Fruit fly (Drosophila melanogaster) whole organism, embryonic: ENCODE data around the gene CG7320.
A peak's percentile ranks its signal among the peaks of the same experiment; 100 is the strongest.

Experiments
- Atf6 ChIP-seq: fragments of 200-800 bp; sonication (Bioruptor generic); IDR thresholded peaks from 2 replicates; pipeline ENCODE4 v1.3.6; 2022; ENCODE audit warnings: missing biosample characterization, missing genetic modification characterization
- Bteb2 ChIP-seq: fragments of 200-800 bp; sonication (Bioruptor generic); optimal IDR thresholded peaks from 2 replicates; lab custom pipeline; 2016; ENCODE audit warnings: missing biosample characterization, missing genetic modification characterization
- CG10209 ChIP-seq: fragments of 200-800 bp; sonication (Bioruptor generic); optimal IDR thresholded peaks from 3 replicates; lab custom pipeline; 2017; ENCODE audit warnings: missing biosample characterization, mild to moderate bottlenecking, missing genetic modification characterization, missing genetic modification reagents
- CG10979 ChIP-seq: fragments of 200-800 bp; sonication (Bioruptor generic); optimal IDR thresholded peaks from 2 replicates; lab custom pipeline; 2018; ENCODE audit warnings: missing biosample characterization, mild to moderate bottlenecking, missing genetic modification characterization, moderate library complexity
- CG11696 ChIP-seq: fragments of 200-800 bp; sonication (Bioruptor generic); IDR thresholded peaks from 2 replicates; pipeline ENCODE4 v1.3.6; 2022; ENCODE audit warnings: missing biosample characterization, missing genetic modification characterization
- CG12219 ChIP-seq: fragments of 200-800 bp; sonication (Bioruptor generic); optimal IDR thresholded peaks from 3 replicates; lab custom pipeline; 2018; ENCODE audit warnings: missing biosample characterization, mild to moderate bottlenecking, missing genetic modification characterization
- CG13296 ChIP-seq: fragments of 200-800 bp; sonication (Bioruptor generic); optimal IDR thresholded peaks from 3 replicates; lab custom pipeline; 2018; ENCODE audit warnings: missing biosample characterization, mild to moderate bottlenecking, missing genetic modification characterization
- CG17328 ChIP-seq: fragments of 200-800 bp; sonication (Bioruptor generic); IDR thresholded peaks from 2 replicates; pipeline ENCODE4 v1.3.6; 2022; ENCODE audit warnings: missing biosample characterization, missing genetic modification characterization
- CG2199 ChIP-seq: fragments of 200-800 bp; sonication (Bioruptor generic); IDR thresholded peaks from 3 replicates; pipeline ENCODE4 v1.3.6; 2022; ENCODE audit warnings: missing biosample characterization, missing genetic modification characterization
- CG2712 ChIP-seq: fragments of 200-800 bp; optimal IDR thresholded peaks from 3 replicates; lab custom pipeline; 2019; ENCODE audit warnings: missing biosample characterization, mild to moderate bottlenecking, missing genetic modification characterization, moderate library complexity
- CG3163 ChIP-seq: fragments of 200-800 bp; sonication (Bioruptor generic); optimal IDR thresholded peaks from 3 replicates; lab custom pipeline; 2016; ENCODE audit warnings: missing biosample characterization, missing genetic modification characterization
- CG32532 ChIP-seq: fragments of 200-800 bp; sonication (Bioruptor generic); IDR thresholded peaks from 2 replicates; pipeline ENCODE4 v1.3.6; 2022; ENCODE audit warnings: missing biosample characterization, missing genetic modification characterization
- CG32772 ChIP-seq: fragments of 200-800 bp; sonication (Bioruptor generic); IDR thresholded peaks from 2 replicates; pipeline ENCODE4 v1.3.6; 2022; ENCODE audit warnings: missing biosample characterization, missing genetic modification characterization
- CG6765 ChIP-seq: fragments of 200-800 bp; sonication (Bioruptor generic); optimal IDR thresholded peaks from 3 replicates; lab custom pipeline; 2017; ENCODE audit warnings: missing biosample characterization, mild to moderate bottlenecking, missing genetic modification characterization
- CG6854 ChIP-seq: fragments of 200-800 bp; sonication (Bioruptor generic); optimal IDR thresholded peaks from 3 replicates; lab custom pipeline; 2017; ENCODE audit warnings: missing biosample characterization, mild to moderate bottlenecking, missing genetic modification characterization
- CG9727 ChIP-seq: fragments of 200-800 bp; sonication (Bioruptor generic); optimal IDR thresholded peaks from 3 replicates; lab custom pipeline; 2017; ENCODE audit warnings: missing biosample characterization, mild to moderate bottlenecking, missing genetic modification characterization
- CG9817 ChIP-seq: fragments of 200-800 bp; sonication (Bioruptor generic); optimal IDR thresholded peaks from 2 replicates; lab custom pipeline; 2018; ENCODE audit warnings: missing biosample characterization, mild to moderate bottlenecking, missing genetic modification characterization, moderate library complexity
- CG9876 ChIP-seq: fragments of 200-800 bp; sonication (Bioruptor generic); optimal IDR thresholded peaks from 2 replicates; lab custom pipeline; 2016; ENCODE audit warnings: missing biosample characterization, missing genetic modification characterization
- Camta ChIP-seq: fragments of 200-800 bp; sonication (Bioruptor generic); optimal IDR thresholded peaks from 2 replicates; lab custom pipeline; 2016; ENCODE audit warnings: missing biosample characterization, missing genetic modification characterization
- CrebB ChIP-seq: fragments of 200-800 bp; sonication (Bioruptor generic); optimal IDR thresholded peaks from 3 replicates; lab custom pipeline; 2018; ENCODE audit warnings: missing biosample characterization, mild to moderate bottlenecking, missing genetic modification characterization
- D19A ChIP-seq: fragments of 200-800 bp; optimal IDR thresholded peaks from 3 replicates; lab custom pipeline; 2019; ENCODE audit warnings: missing biosample characterization, mild to moderate bottlenecking, missing genetic modification characterization, moderate library complexity
- Dp ChIP-seq: fragments of 200-800 bp; sonication (Bioruptor generic); optimal IDR thresholded peaks from 2 replicates; lab custom pipeline; 2018; ENCODE audit warnings: missing biosample characterization, mild to moderate bottlenecking, missing genetic modification characterization, moderate library complexity
- Drgx ChIP-seq: fragments of 200-800 bp; sonication (Bioruptor generic); IDR thresholded peaks from 2 replicates; pipeline ENCODE4 v1.3.6; 2022; ENCODE audit warnings: missing biosample characterization, missing genetic modification characterization
- Hand ChIP-seq: fragments of 200-800 bp; sonication (Bioruptor generic); optimal IDR thresholded peaks from 2 replicates; lab custom pipeline; 2017; ENCODE audit warnings: mild to moderate bottlenecking, missing biosample characterization, missing genetic modification reagents, missing genetic modification characterization
- HmgD ChIP-seq: fragments of 200-800 bp; sonication (Bioruptor generic); optimal IDR thresholded peaks from 3 replicates; lab custom pipeline; 2016; ENCODE audit warnings: missing biosample characterization, missing genetic modification characterization
- Lhr ChIP-seq: fragments of 200-800 bp; sonication (Bioruptor generic); optimal IDR thresholded peaks from 3 replicates; lab custom pipeline; 2017; ENCODE audit warnings: mild to moderate bottlenecking, missing biosample characterization, missing genetic modification reagents, missing genetic modification characterization
- Lim3 ChIP-seq: fragments of 200-800 bp; sonication (Bioruptor generic); IDR thresholded peaks from 2 replicates; pipeline ENCODE4 v1.3.6; 2022; ENCODE audit warnings: missing biosample characterization, missing genetic modification characterization
- Ravus ChIP-seq: fragments of 200-800 bp; sonication (Bioruptor generic); IDR thresholded peaks from 2 replicates; pipeline ENCODE4 v1.3.6; 2022; ENCODE audit warnings: missing biosample characterization, missing genetic modification characterization
- Sry-β ChIP-seq: fragments of 200-800 bp; sonication (Bioruptor generic); optimal IDR thresholded peaks from 2 replicates; lab custom pipeline; 2018; ENCODE audit warnings: missing biosample characterization, mild to moderate bottlenecking, missing genetic modification characterization, moderate library complexity
- ara ChIP-seq: fragments of 200-800 bp; sonication (Bioruptor generic); IDR thresholded peaks from 2 replicates; pipeline ENCODE4 v1.3.6; 2022; ENCODE audit warnings: missing biosample characterization, missing genetic modification characterization
- bsh ChIP-seq, 2 experiments: fragments of 200-800 bp; sonication (Bioruptor generic); optimal IDR thresholded peaks; 2 replicates each; lab custom pipeline; 2017 to 2018; ENCODE audit warnings: mild to moderate bottlenecking in 2 of 2, missing biosample characterization in 2 of 2, missing genetic modification characterization in 2 of 2, moderate library complexity in 1 of 2
- cas ChIP-seq: fragments of 200-800 bp; sonication (Bioruptor generic); IDR thresholded peaks from 2 replicates; pipeline ENCODE4 v1.3.6; 2022; ENCODE audit warnings: missing biosample characterization, missing genetic modification characterization
- chn ChIP-seq: fragments of 200-800 bp; sonication (Bioruptor generic); optimal IDR thresholded peaks from 2 replicates; lab custom pipeline; 2016; ENCODE audit warnings: missing biosample characterization, missing genetic modification characterization
- disco-r ChIP-seq: fragments of 200-800 bp; sonication (Bioruptor generic); optimal IDR thresholded peaks from 2 replicates; lab custom pipeline; 2016; ENCODE audit warnings: missing biosample characterization, missing genetic modification characterization
- dmrt11E ChIP-seq: fragments of 200-800 bp; sonication (Bioruptor generic); optimal IDR thresholded peaks from 3 replicates; lab custom pipeline; 2018; ENCODE audit warnings: missing biosample characterization, mild to moderate bottlenecking, missing genetic modification characterization, moderate library complexity
- dmrt99B ChIP-seq: fragments of 200-800 bp; sonication (Bioruptor generic); optimal IDR thresholded peaks from 2 replicates; lab custom pipeline; 2018; ENCODE audit warnings: missing biosample characterization, mild to moderate bottlenecking, missing genetic modification characterization, moderate library complexity
- grau ChIP-seq: fragments of 200-800 bp; optimal IDR thresholded peaks from 3 replicates; lab custom pipeline; 2019; ENCODE audit warnings: missing biosample characterization, mild to moderate bottlenecking, missing genetic modification characterization, moderate library complexity
- inv ChIP-seq: fragments of 200-800 bp; sonication (Bioruptor generic); IDR thresholded peaks from 2 replicates; pipeline ENCODE4 v1.3.6; 2022; ENCODE audit warnings: missing biosample characterization, missing genetic modification characterization; ENCODE audit not compliant: partially characterized antibody
- jigr1 ChIP-seq: fragments of 200-800 bp; sonication (Bioruptor generic); IDR thresholded peaks from 3 replicates; pipeline ENCODE4 v1.3.6; 2022; ENCODE audit warnings: missing biosample characterization, missing genetic modification characterization
- kay ChIP-seq: fragments of 200-800 bp; sonication (Bioruptor generic); optimal IDR thresholded peaks from 2 replicates; lab custom pipeline; 2016; ENCODE audit warnings: missing biosample characterization, missing genetic modification characterization
- nom ChIP-seq: fragments of 200-800 bp; sonication (Bioruptor generic); optimal IDR thresholded peaks from 2 replicates; lab custom pipeline; 2017; ENCODE audit warnings: missing biosample characterization, missing genetic modification characterization, mild to moderate bottlenecking, moderate library complexity, missing genetic modification reagents
- oc ChIP-seq: fragments of 200-800 bp; sonication (Bioruptor generic); optimal IDR thresholded peaks from 2 replicates; lab custom pipeline; 2018; ENCODE audit warnings: missing biosample characterization, mild to moderate bottlenecking, missing genetic modification characterization, moderate library complexity
- pros ChIP-seq: fragments of 200-800 bp; sonication (Bioruptor generic); optimal IDR thresholded peaks from 3 replicates; lab custom pipeline; 2019; ENCODE audit warnings: missing biosample characterization, mild to moderate bottlenecking, missing genetic modification characterization, moderate library complexity
- row ChIP-seq: fragments of 200-800 bp; sonication (Bioruptor generic); IDR thresholded peaks from 3 replicates; pipeline ENCODE4 v1.3.6; 2022; ENCODE audit warnings: missing biosample characterization, missing genetic modification characterization
- sob ChIP-seq: fragments of 200-800 bp; sonication (Bioruptor generic); IDR thresholded peaks from 2 replicates; pipeline ENCODE4 v1.3.6; 2022; ENCODE audit warnings: missing biosample characterization, missing genetic modification characterization
- tap ChIP-seq: fragments of 200-800 bp; optimal IDR thresholded peaks from 3 replicates; lab custom pipeline; 2019; ENCODE audit warnings: missing biosample characterization, mild to moderate bottlenecking, missing genetic modification characterization, moderate library complexity
- trh ChIP-seq: fragments of 200-800 bp; sonication (Bioruptor generic); optimal IDR thresholded peaks from 2 replicates; lab custom pipeline; 2016; ENCODE audit warnings: missing biosample characterization, missing genetic modification characterization
- tx ChIP-seq: fragments of 200-800 bp; sonication (Bioruptor generic); optimal IDR thresholded peaks from 2 replicates; lab custom pipeline; 2016; ENCODE audit warnings: missing biosample characterization, missing genetic modification characterization
- unc-4 ChIP-seq: fragments of 200-800 bp; sonication (Bioruptor generic); IDR thresholded peaks from 2 replicates; pipeline ENCODE4 v1.3.6; 2022; ENCODE audit warnings: missing biosample characterization, missing genetic modification characterization; ENCODE audit not compliant: partially characterized antibody
- usp ChIP-seq: fragments of >200 bp; optimal IDR thresholded peaks from 2 replicates; lab custom pipeline; 2017; ENCODE audit warnings: missing biosample characterization, missing genetic modification characterization
- yki ChIP-seq: fragments of >200 bp; optimal IDR thresholded peaks from 3 replicates; lab custom pipeline; 2018

The CG7320 gene

DNA sequence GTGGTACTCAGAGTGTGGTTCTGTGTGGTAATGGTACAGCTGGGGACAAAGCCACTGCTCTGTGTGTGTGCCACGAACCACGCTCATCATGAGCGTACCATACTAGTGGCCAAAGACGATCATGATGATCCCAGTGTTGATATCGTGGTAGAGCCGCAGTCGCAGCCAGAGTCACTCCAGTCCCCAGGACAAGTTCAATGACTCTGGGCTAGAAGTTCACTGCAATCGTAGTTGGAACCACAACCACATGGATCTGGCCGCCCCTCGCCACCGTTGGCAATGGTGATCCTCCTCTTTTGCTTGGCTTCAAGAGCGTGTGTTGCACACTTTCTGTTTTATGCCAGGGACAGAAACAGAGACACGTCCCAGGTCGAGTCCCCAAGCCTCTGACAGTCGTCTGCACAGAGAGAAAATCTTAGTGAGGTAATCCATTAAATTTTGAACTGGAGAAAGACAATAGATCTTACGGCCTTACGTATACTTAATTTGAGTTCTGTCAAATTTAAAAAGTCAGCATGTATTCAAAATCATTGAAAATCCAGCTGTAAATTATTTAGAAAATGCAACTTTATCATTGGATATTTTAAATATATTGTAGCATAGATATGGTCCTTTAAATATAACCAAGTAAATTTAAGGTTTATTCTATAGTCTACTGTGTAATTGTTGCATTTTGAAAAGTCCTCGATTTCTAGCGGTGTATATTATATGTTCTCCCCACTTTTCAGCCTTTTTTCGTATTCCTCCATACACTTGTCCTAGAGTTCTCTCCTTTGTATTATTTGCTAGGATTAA, 30.8 kb downstream of the CG7320 start (continued):
- TF ChIP-seq bsh (GFP tag; optimal IDR thresholded peaks at IDR 0.05; lab: Kevin White, UChicago) (peak in 1 of 2 experiments; percentile 89), CG10979 (tag; lab: Kevin White, UChicago) (peak; percentile 46), sob (GFP tag; lab: Robert Waterston, UW) (no peak), CG2199 (GFP tag; lab: Robert Waterston, UW) (no peak), Ravus (GFP tag; lab: Robert Waterston, UW) (no peak), CG2712 (tag; lab: Kevin White, UChicago) (peak; percentile 55), CrebB (tag; lab: Kevin White, UChicago) (no peak), Dp (GFP tag; lab: Kevin White, UChicago) (no peak), disco-r (GFP tag; lab: Kevin White, UChicago) (no peak), ara (GFP tag; lab: Robert Waterston, UW) (no peak), trh (GFP tag; lab: Kevin White, UChicago) (no peak), CG32772 (GFP tag; lab: Robert Waterston, UW) (no peak), CG32532 (GFP tag; lab: Robert Waterston, UW) (no peak), nom (peak; percentile 86), usp (GFP tag; lab: Kevin White, UChicago) (no peak), inv (GFP tag; lab: Robert Waterston, UW) (no peak), CG3163 (no peak), CG9817 (tag; lab: Kevin White, UChicago) (no peak), Drgx (GFP tag; lab: Robert Waterston, UW) (peak; percentile 58), CG6765 (GFP tag; lab: Kevin White, UChicago) (no peak), CG10209 (GFP tag; lab: Kevin White, UChicago) (no peak), dmrt99B (tag; lab: Kevin White, UChicago) (no peak), CG9727 (GFP tag; lab: Kevin White, UChicago) (peak; percentile 30), jigr1 (GFP tag; lab: Robert Waterston, UW) (0 out of 3 replicates have a peak, but pooled peaks have one; percentile 27), Lim3 (GFP tag; lab: Robert Waterston, UW) (no peak), unc-4 (no peak), CG12219 (GFP tag; lab: Kevin White, UChicago) (no peak), chn (GFP tag; lab: Kevin White, UChicago) (no peak), HmgD (no peak), D19A (no peak), grau (tag; lab: Kevin White, UChicago) (no peak), oc (no peak), CG17328 (GFP tag; lab: Robert Waterston, UW) (no peak), cas (GFP tag; lab: Robert Waterston, UW) (no peak), Camta (GFP tag; lab: Kevin White, UChicago) (no peak), kay (GFP tag; lab: Kevin White, UChicago) (no peak), pros (no peak), row (GFP tag; lab: Robert Waterston, UW) (no peak), CG11696 (GFP tag; lab: Robert Waterston, UW) (no peak), dmrt11E (tag; lab: Kevin White, UChicago) (peak; percentile 56), tx (GFP tag; lab: Kevin White, UChicago) (no peak), Atf6 (GFP tag; lab: Robert Waterston, UW) (no peak), Lhr (no peak), CG13296 (GFP tag; lab: Kevin White, UChicago) (no peak), CG6854 (GFP tag; lab: Kevin White, UChicago) (no peak), Hand (no peak), yki (lab: Kevin White, UChicago) (no peak), Sry-β (GFP tag; lab: Kevin White, UChicago) (no peak), tap (tag; lab: Kevin White, UChicago) (no peak), Bteb2 (GFP tag; lab: Kevin White, UChicago) (no peak), CG9876 (GFP tag; lab: Kevin White, UChicago) (no peak)
